Fruit fly (Drosophila melanogaster): Measurements from ENCODE around the gene CG8042.

DNA sequence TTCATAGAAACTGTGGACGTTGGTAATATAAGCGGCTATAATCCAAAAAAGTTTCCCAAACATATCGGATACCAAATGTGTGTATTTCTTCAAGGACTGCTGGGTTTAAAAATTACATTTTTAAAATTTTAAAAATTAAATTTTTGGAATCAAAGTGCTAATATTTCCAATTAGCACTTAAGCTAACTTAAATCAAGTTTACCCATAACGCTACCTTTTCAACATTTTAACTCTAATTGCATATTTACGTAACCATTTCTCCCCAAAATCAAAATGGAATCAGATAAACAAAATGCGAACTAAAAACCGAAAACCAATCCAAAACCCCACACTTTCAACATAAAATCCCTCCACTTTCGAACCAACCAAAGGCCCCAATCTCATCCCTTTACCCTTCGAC is 28.6 kb downstream of the CG8042 start, which contains the start of gene CG43880:
- TF ChIP-seq psq (optimal IDR thresholded peaks at IDR 0.05) = no peak
- no peak for TF ChIP-seq usp (GFP tag; optimal IDR thresholded peaks at IDR 0.05)
